Fruit fly (Drosophila melanogaster) whole organism, prepupa: ENCODE measurements around the gene CG3581.

Experiments used
- CG10631 ChIP-seq: fragments of 200-800 bp; sonication (Bioruptor generic); optimal IDR thresholded peaks from 2 replicates; lab custom pipeline; 2016; ENCODE audit warnings: missing biosample characterization, missing genetic modification characterization
- CG10669 ChIP-seq: fragments of 200-800 bp; sonication (Bioruptor generic); optimal IDR thresholded peaks from 3 replicates; lab custom pipeline; 2018; ENCODE audit warnings: missing biosample characterization, mild to moderate bottlenecking, missing genetic modification characterization, moderate library complexity
- CG11294 ChIP-seq: fragments of 200-800 bp; sonication (Bioruptor generic); IDR thresholded peaks from 2 replicates; pipeline ENCODE4 v1.3.6; 2022; ENCODE audit warnings: missing biosample characterization, missing genetic modification characterization
- CG11762 ChIP-seq: fragments of 200-800 bp; sonication (Bioruptor generic); optimal IDR thresholded peaks from 3 replicates; lab custom pipeline; 2016; ENCODE audit warnings: missing biosample characterization, missing genetic modification characterization; ENCODE audit not compliant: insufficient read depth
- CG11902 ChIP-seq: fragments of 200-800 bp; sonication (Bioruptor generic); optimal IDR thresholded peaks from 3 replicates; lab custom pipeline; 2016; ENCODE audit warnings: missing biosample characterization, missing genetic modification characterization
- CG15336 ChIP-seq: fragments of 200-800 bp; sonication (Bioruptor generic); IDR thresholded peaks from 2 replicates; pipeline ENCODE4 v1.3.6; 2022; ENCODE audit warnings: missing biosample characterization, missing genetic modification characterization
- CG3032 ChIP-seq: fragments of 200-800 bp; optimal IDR thresholded peaks from 2 replicates; lab custom pipeline; 2019; ENCODE audit warnings: missing biosample characterization, mild to moderate bottlenecking, missing genetic modification characterization, moderate library complexity
- CG31627 ChIP-seq: fragments of 200-800 bp; sonication (Bioruptor generic); optimal IDR thresholded peaks from 3 replicates; lab custom pipeline; 2016; ENCODE audit warnings: missing biosample characterization, missing genetic modification characterization
- CG32006 ChIP-seq: fragments of 200-800 bp; sonication (Bioruptor generic); optimal IDR thresholded peaks from 3 replicates; lab custom pipeline; 2017; ENCODE audit warnings: missing biosample characterization, mild to moderate bottlenecking, missing genetic modification characterization
- CG4318 ChIP-seq: fragments of 200-800 bp; sonication (Bioruptor generic); optimal IDR thresholded peaks from 3 replicates; lab custom pipeline; 2017; ENCODE audit warnings: missing biosample characterization, mild to moderate bottlenecking, missing genetic modification characterization
- CG6163 ChIP-seq: fragments of 200-800 bp; sonication (Bioruptor generic); IDR thresholded peaks from 3 replicates; pipeline ENCODE4 v1.3.6; 2022; ENCODE audit warnings: missing biosample characterization, missing genetic modification characterization
- CG6792 ChIP-seq: fragments of 200-800 bp; sonication (Bioruptor generic); optimal IDR thresholded peaks from 3 replicates; lab custom pipeline; 2016; ENCODE audit warnings: missing biosample characterization, missing genetic modification characterization
- CG6808 ChIP-seq: fragments of 200-800 bp; sonication (Bioruptor generic); optimal IDR thresholded peaks from 3 replicates; lab custom pipeline; 2017; ENCODE audit warnings: missing biosample characterization, missing genetic modification characterization, mild to moderate bottlenecking, moderate library complexity, missing genetic modification reagents
- CG7368 ChIP-seq: fragments of 200-800 bp; sonication (Bioruptor generic); optimal IDR thresholded peaks from 3 replicates; lab custom pipeline; 2016; ENCODE audit warnings: missing biosample characterization, missing genetic modification characterization
- Eip75B ChIP-seq: fragments of 200-800 bp; sonication (Bioruptor generic); optimal IDR thresholded peaks from 3 replicates; lab custom pipeline; 2016; ENCODE audit warnings: missing biosample characterization, missing genetic modification characterization
- Eip78C ChIP-seq: fragments of 200-800 bp; sonication (Bioruptor generic); peaks from one replicate; lab custom pipeline; 2016; ENCODE audit warnings: missing biosample characterization, missing genetic modification characterization
- Ets21C ChIP-seq: fragments of 200-800 bp; sonication (Bioruptor generic); optimal IDR thresholded peaks from 3 replicates; lab custom pipeline; 2016; ENCODE audit warnings: missing biosample characterization, missing genetic modification characterization
- Ets96B ChIP-seq: fragments of 200-800 bp; optimal IDR thresholded peaks from 2 replicates; lab custom pipeline; 2019; ENCODE audit warnings: missing biosample characterization, mild to moderate bottlenecking, missing genetic modification characterization, moderate library complexity
- Gug ChIP-seq: fragments of 200-800 bp; sonication (Bioruptor generic); IDR thresholded peaks from 2 replicates; pipeline ENCODE4 v1.3.6; 2022; ENCODE audit warnings: missing biosample characterization, missing genetic modification characterization
- Hr38 ChIP-seq: sonication (Bioruptor generic); optimal IDR thresholded peaks from 2 replicates; lab custom pipeline; 2016; ENCODE audit warnings: missing biosample characterization, missing genetic modification characterization
- Hr39 ChIP-seq: fragments of 200-800 bp; sonication (Bioruptor generic); optimal IDR thresholded peaks from 2 replicates; lab custom pipeline; 2016; ENCODE audit warnings: missing biosample characterization, missing genetic modification characterization
- Hr4 ChIP-seq: fragments of 200-800 bp; sonication (Bioruptor generic); optimal IDR thresholded peaks from 3 replicates; lab custom pipeline; 2016; ENCODE audit warnings: missing biosample characterization, missing genetic modification characterization
- Lpt ChIP-seq: fragments of 200-800 bp; sonication (Bioruptor generic); optimal IDR thresholded peaks from 3 replicates; lab custom pipeline; 2016; ENCODE audit warnings: missing biosample characterization, missing genetic modification characterization
- OdsH ChIP-seq: fragments of 200-800 bp; sonication (Bioruptor generic); optimal IDR thresholded peaks from 3 replicates; lab custom pipeline; 2016; ENCODE audit warnings: missing biosample characterization, missing genetic modification characterization
- Sox102F ChIP-seq: fragments of 200-800 bp; sonication (Bioruptor generic); optimal IDR thresholded peaks from 2 replicates; lab custom pipeline; 2016; ENCODE audit warnings: missing biosample characterization, mild to moderate bottlenecking, missing genetic modification characterization
- Sox14 ChIP-seq: fragments of 200-800 bp; sonication (Bioruptor generic); optimal IDR thresholded peaks from 3 replicates; lab custom pipeline; 2016; ENCODE audit warnings: missing biosample characterization, missing genetic modification characterization
- Sox15 ChIP-seq: fragments of 200-800 bp; sonication (Bioruptor generic); optimal IDR thresholded peaks from 3 replicates; lab custom pipeline; 2016; ENCODE audit warnings: missing biosample characterization, missing genetic modification characterization
- cyc ChIP-seq: fragments of 200-800 bp; sonication (Bioruptor generic); optimal IDR thresholded peaks from 3 replicates; lab custom pipeline; 2016; ENCODE audit warnings: missing biosample characterization, missing genetic modification characterization
- eg ChIP-seq: fragments of 200-800 bp; sonication (Bioruptor generic); IDR thresholded peaks from 3 replicates; pipeline ENCODE4 v1.3.6; 2022; ENCODE audit warnings: missing biosample characterization, missing genetic modification characterization
- esn ChIP-seq: fragments of 200-800 bp; sonication (Bioruptor generic); optimal IDR thresholded peaks from 2 replicates; lab custom pipeline; 2016; ENCODE audit warnings: missing biosample characterization, mild to moderate bottlenecking, missing genetic modification characterization, moderate library complexity
- fd59A ChIP-seq: fragments of 200-800 bp; sonication (Bioruptor generic); optimal IDR thresholded peaks from 2 replicates; lab custom pipeline; 2017; ENCODE audit warnings: missing biosample characterization, mild to moderate bottlenecking, missing genetic modification characterization, missing genetic modification reagents
- fd85E ChIP-seq: fragments of 200-800 bp; sonication (Bioruptor generic); optimal IDR thresholded peaks from 3 replicates; lab custom pipeline; 2016; ENCODE audit warnings: missing biosample characterization, missing genetic modification characterization
- lz ChIP-seq: fragments of 200-800 bp; sonication (Bioruptor generic); optimal IDR thresholded peaks from 3 replicates; lab custom pipeline; 2016; ENCODE audit warnings: missing biosample characterization, missing genetic modification characterization
- ss ChIP-seq, 2 experiments: fragments of 200-800 bp; sonication (Bioruptor generic); optimal IDR thresholded peaks; 2 replicates in 1 of 2; 3 replicates in 1 of 2; lab custom pipeline; 2017 to 2018; ENCODE audit warnings: mild to moderate bottlenecking in 2 of 2, missing biosample characterization in 2 of 2, missing genetic modification characterization in 2 of 2, moderate library complexity in 1 of 2
- svp ChIP-seq: fragments of 200-800 bp; sonication (Bioruptor generic); peaks from one replicate; lab custom pipeline; 2016; ENCODE audit warnings: missing biosample characterization, missing genetic modification characterization

CG3581 gene

dm6 chr3R:19374689-19375088 is at the start of gene CG3581:
Gene CG3581, minus strand, starts transcription at chr3R:19374789.
- TF ChIP-seq Hr38 (no peak), CG10669 (GFP tag; lab: Kevin White, UChicago) (no peak), CG4318 (GFP tag; lab: Kevin White, UChicago) (no peak), Ets21C (no peak), svp (no peak), Lpt (GFP tag; lab: Kevin White, UChicago) (no peak)

dm6 chr3R:19412434-19412833 is 37.8 kb upstream of the CG3581 start, which contains the start of gene CG31221:
Gene CG31221, plus strand, starts transcription at chr3R:19412689.
- TF ChIP-seq CG11762 (GFP tag; lab: Kevin White, UChicago), result no peak
- TF ChIP-seq CG32006 (GFP tag; lab: Kevin White, UChicago), result no peak
- no peak for TF ChIP-seq OdsH (GFP tag; lab: Kevin White, UChicago)
- TF ChIP-seq CG10631, result no peak
- TF ChIP-seq Eip75B (GFP tag; lab: Kevin White, UChicago), result no peak
- TF ChIP-seq CG6808 (GFP tag; lab: Kevin White, UChicago), result no peak
- TF ChIP-seq Hr39 (GFP tag; lab: Kevin White, UChicago), result no peak
- TF ChIP-seq Hr4 (GFP tag; lab: Kevin White, UChicago), result no peak
- no peak for TF ChIP-seq eg (GFP tag; lab: Robert Waterston, UW)
- no peak for TF ChIP-seq CG4318 (GFP tag; lab: Kevin White, UChicago)

dm6 chr3R:19411371-19411770 is 36.8 kb upstream of the CG3581 start:
- no peak for TF ChIP-seq Sox102F (GFP tag; lab: Kevin White, UChicago)
- TF ChIP-seq fd59A (GFP tag; lab: Kevin White, UChicago), result no peak
- TF ChIP-seq lz (GFP tag; lab: Kevin White, UChicago), result no peak
- TF ChIP-seq CG7368 (GFP tag; lab: Kevin White, UChicago), result no peak
- TF ChIP-seq CG6808 (GFP tag; lab: Kevin White, UChicago), result no peak
- no peak for TF ChIP-seq CG11902 (GFP tag; lab: Kevin White, UChicago)
- TF ChIP-seq fd85E (GFP tag; lab: Kevin White, UChicago), result no peak
- TF ChIP-seq CG11294 (GFP tag; lab: Robert Waterston, UW), result no peak
- no peak for TF ChIP-seq CG10669 (GFP tag; lab: Kevin White, UChicago)
- TF ChIP-seq CG4318 (GFP tag; lab: Kevin White, UChicago), result no peak
- no peak for TF ChIP-seq CG6792
- no peak for TF ChIP-seq Eip78C (GFP tag; lab: Kevin White, UChicago)

dm6 chr3R:19408573-19408972 is 34.0 kb upstream of the CG3581 start, which contains the start of gene CG11626:
Gene CG11626, plus strand, starts transcription at chr3R:19408873.
- TF ChIP-seq Hr38, result no peak
- no peak for TF ChIP-seq CG15336 (GFP tag; lab: Robert Waterston, UW)
- TF ChIP-seq CG6163, result no peak
- TF ChIP-seq Eip78C (GFP tag; lab: Kevin White, UChicago), result no peak
- no peak for TF ChIP-seq Sox14 (GFP tag; lab: Kevin White, UChicago)
- TF ChIP-seq Gug (GFP tag; lab: Robert Waterston, UW), result no peak
- no peak for TF ChIP-seq lz (GFP tag; lab: Kevin White, UChicago)
- TF ChIP-seq CG10631, result no peak
- no peak for TF ChIP-seq Lpt (GFP tag; lab: Kevin White, UChicago)

- no peak for TF ChIP-seq CG31627 (GFP tag; lab: Kevin White, UChicago)
- TF ChIP-seq ss (GFP tag; optimal IDR thresholded peaks at IDR 0.05; lab: Kevin White, UChicago), result no peak
- TF ChIP-seq svp, result no peak
- TF ChIP-seq CG7368 (GFP tag; lab: Kevin White, UChicago), result no peak
- no peak for TF ChIP-seq Hr4 (GFP tag; lab: Kevin White, UChicago)
- no peak for TF ChIP-seq eg (GFP tag; lab: Robert Waterston, UW)
- TF ChIP-seq cyc (GFP tag; lab: Kevin White, UChicago), result no peak
- TF ChIP-seq Ets96B, result no peak
- no peak for TF ChIP-seq CG3032 (tag; lab: Kevin White, UChicago)
- TF ChIP-seq Sox15 (GFP tag; lab: Kevin White, UChicago), result no peak
- TF ChIP-seq CG11902 (GFP tag; lab: Kevin White, UChicago), result no peak
- TF ChIP-seq Eip75B (GFP tag; lab: Kevin White, UChicago), result no peak
- no peak for TF ChIP-seq esn
- TF ChIP-seq CG32006 (GFP tag; lab: Kevin White, UChicago), result no peak
- TF ChIP-seq CG6163, result no peak
These were observed 32.3 kb upstream of the CG3581 start for dm6 chr3R:19406852-19407251.
